Fruit fly (Drosophila melanogaster): ENCODE results near the gene CG5139.

Gene CG5139

dm6 chr2L:1157679-1158518 is 41.2 kb downstream of the CG5139 start, which contains the start of gene capt (continued):
- peak; percentile 1 for TF ChIP-seq psq (GFP tag; optimal IDR thresholded peaks at IDR 0.05)
- TF ChIP-seq CG32264 (GFP tag; optimal IDR thresholded peaks at IDR 0.05) = no peak
- no peak for TF ChIP-seq brk (GFP tag; optimal IDR thresholded peaks at IDR 0.05)
- peak; percentile 27 for TF ChIP-seq Myc (optimal IDR thresholded peaks at IDR 0.05)
- TF ChIP-seq HLH106 (tag; optimal IDR thresholded peaks at IDR 0.05) = peak; percentile 55
- TF ChIP-seq Dif (GFP tag; optimal IDR thresholded peaks at IDR 0.05; ENCODE audit: partially characterized antibody) = no peak
- TF ChIP-seq Abd-B (GFP tag; optimal IDR thresholded peaks at IDR 0.05) = no peak
- TF ChIP-seq GATAd (GFP tag; optimal IDR thresholded peaks at IDR 0.05) = no peak
- TF ChIP-seq N (GFP tag; optimal IDR thresholded peaks at IDR 0.05) = peak; percentile 41

DNA sequence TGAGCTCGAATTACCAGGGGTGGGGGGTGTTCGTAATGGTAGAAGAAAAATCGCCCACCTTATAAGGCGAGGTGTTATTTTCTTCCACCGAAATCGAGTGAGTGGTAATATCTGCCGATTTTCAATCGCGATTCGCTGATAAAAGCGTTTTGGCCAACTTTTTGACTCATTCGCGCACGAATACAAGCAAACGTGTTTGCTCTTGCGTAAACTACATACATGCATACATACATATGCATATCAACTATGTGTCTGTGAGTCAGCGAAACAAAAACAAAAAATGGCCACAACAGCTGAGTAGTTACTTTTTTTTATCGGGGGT is 41.7 kb downstream of the CG5139 start:
- TF ChIP-seq sv (GFP tag; optimal IDR thresholded peaks at IDR 0.05) = no peak
- peak; percentile 20 for TF ChIP-seq fru (GFP tag; optimal IDR thresholded peaks at IDR 0.05)

- TF ChIP-seq jim (GFP tag; optimal IDR thresholded peaks at IDR 0.05) (no peak), ey (GFP tag; optimal IDR thresholded peaks at IDR 0.05) (no peak), CG9705 (GFP tag; optimal IDR thresholded peaks at IDR 0.05) (no peak), OdsH (GFP tag; optimal IDR thresholded peaks at IDR 0.05) (no peak)
Observed at dm6 chr2L:1156592-1157249, 42.3 kb downstream of the CG5139 start.

DNA sequence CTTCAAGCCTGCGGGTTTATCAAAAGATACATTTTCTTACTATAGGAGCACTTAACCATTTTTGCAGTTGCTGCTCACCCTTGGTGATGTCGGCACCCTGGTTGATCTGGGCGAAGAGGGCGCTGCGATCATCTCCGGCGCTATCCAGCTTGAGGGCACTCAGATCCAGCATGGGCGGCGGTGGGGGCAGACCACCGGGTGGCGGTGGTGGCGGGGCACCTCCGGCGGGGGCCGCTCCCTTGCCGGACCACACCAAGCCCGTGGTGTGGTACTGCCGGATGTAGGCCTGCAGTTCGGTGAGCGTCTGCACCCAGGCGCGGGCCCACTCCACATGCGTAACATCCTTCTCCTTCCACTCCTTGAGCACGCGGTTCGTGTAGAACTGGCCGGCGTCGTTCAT is 46.4 kb downstream of the CG5139 start:
- TF ChIP-seq Dfd (GFP tag; optimal IDR thresholded peaks at IDR 0.05) = peak; percentile 99
- TF ChIP-seq tai (GFP tag; optimal IDR thresholded peaks at IDR 0.05) = no peak

dm6 chr2L:1150554-1150953 is 48.5 kb downstream of the CG5139 start, which contains the start of the genes Tfb4 and Vps29:
Gene Tfb4, minus strand, starts transcription at chr2L:1150677.
Gene Vps29, plus strand, starts transcription at chr2L:1150766.
- TF ChIP-seq Dif (GFP tag; optimal IDR thresholded peaks at IDR 0.05; ENCODE audit: partially characterized antibody) (no peak), dmrt93B (GFP tag; optimal IDR thresholded peaks at IDR 0.05) (no peak), Mio (GFP tag; optimal IDR thresholded peaks at IDR 0.05) (no peak), Jra (GFP tag; optimal IDR thresholded peaks at IDR 0.05) (no peak), psq (GFP tag; optimal IDR thresholded peaks at IDR 0.05) (peak; percentile 43), br (GFP tag; optimal IDR thresholded peaks at IDR 0.05) (peak; percentile 74), CrebA (GFP tag; optimal IDR thresholded peaks at IDR 0.05; ENCODE audit: borderline replicate concordance) (no peak), CG9705 (GFP tag; optimal IDR thresholded peaks at IDR 0.05) (no peak), OdsH (GFP tag; optimal IDR thresholded peaks at IDR 0.05) (peak; percentile 61), sage (GFP tag; optimal IDR thresholded peaks at IDR 0.05) (no peak), Hr83 (GFP tag; optimal IDR thresholded peaks at IDR 0.05; ENCODE audit: poor library complexity, severe bottlenecking) (peak; percentile 97), foxo (GFP tag; optimal IDR thresholded peaks at IDR 0.05) (peak in 1 of 2 experiments; percentile 83), Dfd (GFP tag; optimal IDR thresholded peaks at IDR 0.05) (no peak), Abd-B (GFP tag; optimal IDR thresholded peaks at IDR 0.05) (no peak), tai (GFP tag; optimal IDR thresholded peaks at IDR 0.05) (no peak), CG32264 (GFP tag; optimal IDR thresholded peaks at IDR 0.05) (peak; percentile 1), Hnf4 (GFP tag; optimal IDR thresholded peaks at IDR 0.05) (no peak), Myc (optimal IDR thresholded peaks at IDR 0.05) (no peak), ey (GFP tag; optimal IDR thresholded peaks at IDR 0.05) (peak; percentile 67), dl (GFP tag; optimal IDR thresholded peaks at IDR 0.05; ENCODE audit: insufficient read depth in 1 of 2, partially characterized antibody in 2 of 2) (no peak), jim (GFP tag; optimal IDR thresholded peaks at IDR 0.05) (no peak), dsf (GFP tag; optimal IDR thresholded peaks at IDR 0.05; ENCODE audit: borderline replicate concordance) (no peak), pan (optimal IDR thresholded peaks at IDR 0.05) (no peak), Rel (GFP tag; optimal IDR thresholded peaks at IDR 0.05) (no peak), Rel (tag; optimal IDR thresholded peaks at IDR 0.05) (peak; percentile 59), GATAd (GFP tag; optimal IDR thresholded peaks at IDR 0.05) (peak; percentile 10), h (GFP tag; optimal IDR thresholded peaks at IDR 0.05) (peak; percentile 77), usp (GFP tag; optimal IDR thresholded peaks at IDR 0.05) (no peak), HLH106 (tag; optimal IDR thresholded peaks at IDR 0.05) (peak; percentile 40), sv (GFP tag; optimal IDR thresholded peaks at IDR 0.05) (peak; percentile 7)

Measured in whole organism, wandering third instar larva.